Worm (Caenorhabditis elegans) whole organism, midembryonic: ENCODE measurements around the gene B0238.9.
A peak's percentile ranks its signal among the peaks of the same experiment; 100 is the strongest.

Experiments used
- cog-1 ChIP-seq: sonication (generic microtip); optimal IDR thresholded peaks from 2 replicates; lab custom pipeline; 2016; ENCODE audit warnings: missing genetic modification characterization, missing compliant biosample characterization
- flt-1 ChIP-seq: fragments of 200-800 bp; sonication (Bioruptor generic); IDR thresholded peaks from 2 replicates; pipeline ENCODE4 v1.3.6; 2022; ENCODE audit warnings: missing genetic modification characterization, missing compliant biosample characterization
- ref-1 ChIP-seq: fragments of 200-800 bp; sonication (Bioruptor generic); conservative IDR thresholded peaks from 2 replicates; pipeline ENCODE4 v1.3.6; 2022; ENCODE audit warnings: missing genetic modification reagents, missing genetic modification characterization, missing compliant biosample characterization
- ztf-23 ChIP-seq: fragments of 200-800 bp; sonication (Bioruptor generic); IDR thresholded peaks from 2 replicates; pipeline ENCODE4 v1.3.6; 2022; ENCODE audit warnings: missing genetic modification reagents, missing genetic modification characterization, missing compliant biosample characterization
- ztf-29 ChIP-seq: fragments of 200-800 bp; sonication (Bioruptor generic); IDR thresholded peaks from 2 replicates; pipeline ENCODE4 v1.3.6; 2022; ENCODE audit warnings: missing genetic modification reagents, missing genetic modification characterization, missing compliant biosample characterization

DNA sequence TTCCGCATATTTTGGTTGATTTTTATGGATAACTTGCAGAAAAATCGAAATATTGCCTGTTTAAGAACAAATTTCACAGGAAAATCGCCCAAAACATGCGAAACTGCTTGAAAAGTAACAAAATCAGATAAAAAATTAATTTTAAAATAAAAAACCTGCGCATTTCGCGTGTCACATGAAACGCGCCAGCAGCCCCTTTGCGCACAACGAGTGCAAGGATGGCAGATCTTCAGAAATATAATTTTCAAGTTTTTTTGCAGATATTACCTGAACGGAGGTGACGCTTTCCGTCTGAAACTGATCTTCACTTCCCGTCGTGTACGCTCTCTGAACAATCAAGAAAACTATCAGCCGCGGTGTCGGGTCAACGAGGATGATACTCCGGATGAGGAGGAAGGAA, 2.9 kb downstream of the B0238.9 start:
- TF ChIP-seq cog-1: no peak
- no peak for TF ChIP-seq ztf-23 (GFP tag; lab: Robert Waterston, UW)
- no peak for TF ChIP-seq ref-1
- no peak for TF ChIP-seq ztf-29
- 0 out of 2 replicates have a peak, but pooled peaks have one; percentile 14 for TF ChIP-seq flt-1 (GFP tag; lab: Robert Waterston, UW)
